Worm (Caenorhabditis elegans): ENCODE results near the gene ced-13.

The ced-13 gene

DNA sequence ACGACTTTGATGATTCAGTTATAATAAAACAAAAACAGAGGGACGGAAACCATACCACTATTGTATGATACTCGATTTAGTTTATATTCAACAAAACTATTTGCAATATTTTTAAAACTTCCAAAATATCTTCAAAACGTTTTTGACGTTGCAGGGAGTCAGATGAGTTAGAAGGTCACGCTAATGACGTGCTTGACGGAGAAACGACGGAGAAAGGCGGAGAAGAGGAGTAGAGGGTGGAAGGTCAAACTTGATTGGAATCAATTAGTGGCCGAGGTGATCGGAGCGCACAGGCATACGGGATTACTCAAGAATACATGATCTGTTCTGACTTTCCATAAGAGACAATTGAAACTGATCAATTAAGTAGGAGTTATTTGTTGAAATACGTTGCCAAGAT, 3.3 kb upstream of the ced-13 start:
- no peak for TF ChIP-seq cnd-1 (tag; optimal IDR thresholded peaks at IDR 0.05)
- no peak for TF ChIP-seq ztf-11 (tag; optimal IDR thresholded peaks at IDR 0.05)
- TF ChIP-seq unc-62 (GFP tag; optimal IDR thresholded peaks at IDR 0.05), result no peak
- TF ChIP-seq bed-3 (GFP tag; optimal IDR thresholded peaks at IDR 0.05), result no peak

DNA sequence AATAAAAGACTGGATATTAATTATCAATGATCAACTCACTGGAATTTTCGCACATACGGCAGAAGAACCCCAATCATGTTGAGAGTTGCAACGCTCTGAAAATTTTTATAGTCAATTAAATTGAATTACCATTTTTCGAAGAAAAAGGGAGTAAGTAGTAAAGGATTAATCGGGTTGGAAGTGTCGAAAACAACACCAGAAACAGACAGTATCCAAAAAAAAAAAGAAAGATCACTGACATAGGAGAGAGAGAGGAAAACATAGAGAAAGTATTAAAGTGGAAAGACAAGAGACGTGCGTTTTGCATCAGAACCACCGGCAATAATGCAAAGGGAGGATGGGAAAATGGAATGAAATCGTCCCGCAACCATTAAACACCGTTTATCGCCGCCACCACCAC, 2.8 kb upstream of the ced-13 start, which contains the start of gene inx-5:
inx-5 (minus strand) TSS at position 101 of the 400 bp plus-strand sequence.
- no peak for TF ChIP-seq sptf-1 (tag; optimal IDR thresholded peaks at IDR 0.05)
- no peak for TF ChIP-seq nhr-28 (tag; optimal IDR thresholded peaks at IDR 0.05)
- no peak for TF ChIP-seq cnd-1 (tag; optimal IDR thresholded peaks at IDR 0.05)
- no peak for TF ChIP-seq hlh-1 (tag; optimal IDR thresholded peaks at IDR 0.05)
- TF ChIP-seq flh-1 (GFP tag; optimal IDR thresholded peaks at IDR 0.05), result no peak
- TF ChIP-seq ztf-11 (tag; optimal IDR thresholded peaks at IDR 0.05), result no peak
- TF ChIP-seq lin-32 (GFP tag; optimal IDR thresholded peaks at IDR 0.05), result no peak
- no peak for TF ChIP-seq mls-2 (tag; optimal IDR thresholded peaks at IDR 0.05)

DNA sequence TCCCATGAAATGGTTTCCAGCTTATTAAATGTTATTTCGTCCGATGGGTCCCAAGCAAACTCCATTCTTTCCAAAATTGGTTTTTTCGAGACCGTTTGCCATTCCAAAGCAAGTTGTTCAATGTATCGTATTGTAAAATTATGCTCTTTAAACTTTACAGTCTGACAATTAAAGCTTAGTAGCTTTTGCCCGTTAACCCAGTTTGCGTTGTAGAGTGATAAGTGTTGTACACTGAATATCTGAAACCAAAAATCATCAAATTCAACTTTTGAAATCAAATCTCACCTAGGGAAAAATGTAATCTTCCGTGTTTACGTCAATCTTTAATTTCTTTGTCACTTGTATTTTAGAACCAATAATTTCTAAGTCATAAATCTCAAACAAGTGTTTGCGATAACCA, 2.1 kb downstream of the ced-13 start:
- no peak for TF ChIP-seq nhr-2 (tag; optimal IDR thresholded peaks at IDR 0.05)
- TF ChIP-seq unc-120 (tag; optimal IDR thresholded peaks at IDR 0.05; ENCODE audit: poor library complexity, severe bottlenecking), result no peak
- no peak for TF ChIP-seq drap-1 (GFP tag; optimal IDR thresholded peaks at IDR 0.05)
- no peak for TF ChIP-seq sptf-1 (tag; optimal IDR thresholded peaks at IDR 0.05)
- TF ChIP-seq elt-1 (tag; optimal IDR thresholded peaks at IDR 0.05; ENCODE audit: borderline replicate concordance, insufficient read depth), result no peak
- TF ChIP-seq ces-1 (GFP tag; optimal IDR thresholded peaks at IDR 0.05), result no peak
- no peak for TF ChIP-seq zip-8 (tag; optimal IDR thresholded peaks at IDR 0.05)
- TF ChIP-seq blmp-1 (tag; optimal IDR thresholded peaks at IDR 0.05), result no peak
- TF ChIP-seq nhr-237 (tag; optimal IDR thresholded peaks at IDR 0.05), result no peak
- TF ChIP-seq snpc-4 (tag; optimal IDR thresholded peaks at IDR 0.05), result no peak

DNA sequence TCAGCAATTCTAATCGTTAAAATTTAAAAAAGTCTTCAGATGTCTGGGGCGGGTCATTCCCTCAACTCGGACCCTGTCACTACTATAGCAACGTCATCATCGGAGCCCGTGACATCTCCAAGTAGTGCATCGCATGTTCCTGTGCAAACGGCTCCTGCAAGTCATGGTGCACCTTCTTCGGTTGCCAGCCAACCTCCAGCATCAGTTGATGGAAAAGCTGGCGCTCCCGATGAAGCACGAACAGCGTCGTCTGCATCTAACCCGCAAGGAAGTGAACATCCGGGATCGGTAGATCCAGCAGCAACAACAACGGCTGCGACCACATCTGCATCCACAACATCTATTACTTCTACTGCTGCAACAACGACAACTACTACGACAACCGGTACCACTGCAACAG, 4.9 kb downstream of the ced-13 start, which contains the start of gene R09F10.3:
R09F10.3 (plus strand) TSS at position 40 of the 400 bp plus-strand sequence.
- TF ChIP-seq elt-1 (tag; optimal IDR thresholded peaks at IDR 0.05; ENCODE audit: borderline replicate concordance, insufficient read depth), result no peak
- no peak for TF ChIP-seq sem-2 (GFP tag; optimal IDR thresholded peaks at IDR 0.05)
- no peak for TF ChIP-seq ztf-11 (tag; optimal IDR thresholded peaks at IDR 0.05)
- TF ChIP-seq nhr-2 (tag; optimal IDR thresholded peaks at IDR 0.05), result no peak
- no peak for TF ChIP-seq ces-1 (GFP tag; optimal IDR thresholded peaks at IDR 0.05)
- no peak for TF ChIP-seq nhr-12 (tag; optimal IDR thresholded peaks at IDR 0.05)
- no peak for TF ChIP-seq unc-62 (GFP tag; optimal IDR thresholded peaks at IDR 0.05)
- TF ChIP-seq sptf-1 (tag; optimal IDR thresholded peaks at IDR 0.05), result no peak
- no peak for TF ChIP-seq drap-1 (GFP tag; optimal IDR thresholded peaks at IDR 0.05)

- TF ChIP-seq tbx-8 (GFP tag; optimal IDR thresholded peaks at IDR 0.05) (no peak), elt-1 (tag; optimal IDR thresholded peaks at IDR 0.05; ENCODE audit: borderline replicate concordance, insufficient read depth) (no peak), nhr-76 (tag; optimal IDR thresholded peaks at IDR 0.05) (no peak), unc-120 (tag; optimal IDR thresholded peaks at IDR 0.05; ENCODE audit: poor library complexity, severe bottlenecking) (peak; percentile 88), elt-3 (tag; optimal IDR thresholded peaks at IDR 0.05) (no peak), blmp-1 (tag; optimal IDR thresholded peaks at IDR 0.05) (no peak), ceh-83 (GFP tag; optimal IDR thresholded peaks at IDR 0.05) (no peak), ham-2 (GFP tag; optimal IDR thresholded peaks at IDR 0.05) (no peak), ceh-39 (tag; optimal IDR thresholded peaks at IDR 0.05) (peak; percentile 68), flh-1 (GFP tag; optimal IDR thresholded peaks at IDR 0.05) (no peak), pha-4 (tag; optimal IDR thresholded peaks at IDR 0.05) (peak; percentile 59), sem-2 (GFP tag; optimal IDR thresholded peaks at IDR 0.05) (no peak), nhr-237 (tag; optimal IDR thresholded peaks at IDR 0.05) (peak; percentile 69), mls-2 (tag; optimal IDR thresholded peaks at IDR 0.05) (peak; percentile 23), nhr-12 (tag; optimal IDR thresholded peaks at IDR 0.05) (no peak), hlh-1 (tag; optimal IDR thresholded peaks at IDR 0.05) (peak; percentile 43), unc-39 (tag; optimal IDR thresholded peaks at IDR 0.05) (no peak), lin-13 (tag; optimal IDR thresholded peaks at IDR 0.05) (peak; percentile 9), M03D4.4 (tag; optimal IDR thresholded peaks at IDR 0.05) (no peak), unc-62 (GFP tag; optimal IDR thresholded peaks at IDR 0.05) (no peak), nhr-2 (tag; optimal IDR thresholded peaks at IDR 0.05) (no peak), ces-1 (GFP tag; optimal IDR thresholded peaks at IDR 0.05) (no peak), sptf-1 (tag; optimal IDR thresholded peaks at IDR 0.05) (peak; percentile 33), mep-1 (tag; optimal IDR thresholded peaks at IDR 0.05) (peak; percentile 92), ztf-11 (tag; optimal IDR thresholded peaks at IDR 0.05) (no peak), lin-32 (GFP tag; optimal IDR thresholded peaks at IDR 0.05) (no peak), cnd-1 (tag; optimal IDR thresholded peaks at IDR 0.05) (peak; percentile 17), lsy-2 (tag; optimal IDR thresholded peaks at IDR 0.05) (peak; percentile 48), snpc-4 (tag; optimal IDR thresholded peaks at IDR 0.05) (no peak), nhr-28 (tag; optimal IDR thresholded peaks at IDR 0.05) (no peak), zip-8 (tag; optimal IDR thresholded peaks at IDR 0.05) (no peak), mab-5 (tag; optimal IDR thresholded peaks at IDR 0.05) (no peak), drap-1 (GFP tag; optimal IDR thresholded peaks at IDR 0.05) (peak; percentile 59), bed-3 (GFP tag; optimal IDR thresholded peaks at IDR 0.05) (no peak), ceh-43 (GFP tag; optimal IDR thresholded peaks at IDR 0.05) (no peak)
Observed at ce11 chrX:8286740-8287299, 12.6 kb downstream of the ced-13 start, which contains the start of gene sec-16A.2. Gene sec-16A.2 (plus strand): TSS chrX:8287249.
